Fruit fly (Drosophila melanogaster): Measurements from ENCODE around the gene CG15167.
A peak's percentile ranks its signal among the peaks of the same experiment; 100 is the strongest.

Gene CG15167

dm6 chr2L:18695404-18695804 is 44.8 kb upstream of the CG15167 start, which contains the start of the genes CG10383 and CG10338 (continued):
- TF ChIP-seq CG7928 (GFP tag; optimal IDR thresholded peaks at IDR 0.05) (peak; percentile 31), CG2202 (tag; optimal IDR thresholded peaks at IDR 0.05) (peak; percentile 52), Bdp1 (GFP tag; optimal IDR thresholded peaks at IDR 0.05) (peak; percentile 77), zen (tag; optimal IDR thresholded peaks at IDR 0.05) (peak; percentile 50), Lpt (GFP tag; optimal IDR thresholded peaks at IDR 0.05) (no peak), ro (GFP tag; IDR thresholded peaks at IDR 0.05) (peak; percentile 38; the same call in 1 of the 2 replicates), pros (GFP tag; optimal IDR thresholded peaks at IDR 0.05) (no peak), CG12219 (GFP tag; optimal IDR thresholded peaks at IDR 0.05) (peak; percentile 62), Dip3 (GFP tag; optimal IDR thresholded peaks at IDR 0.05) (peak; percentile 91), CG6683 (GFP tag; optimal IDR thresholded peaks at IDR 0.05) (peak; percentile 41), cad (GFP tag; optimal IDR thresholded peaks at IDR 0.05) (no peak), ttk (GFP tag; IDR thresholded peaks at IDR 0.05) (peak; percentile 91), CG11723 (GFP tag; optimal IDR thresholded peaks at IDR 0.05) (peak; percentile 62), CG9609 (GFP tag; optimal IDR thresholded peaks at IDR 0.05) (peak; percentile 95), cg (GFP tag; optimal IDR thresholded peaks at IDR 0.05) (no peak), Myb (GFP tag; optimal IDR thresholded peaks at IDR 0.05) (peak; percentile 89), Doc2 (GFP tag; IDR thresholded peaks at IDR 0.05) (peak; percentile 37; the same call in 1 of the 2 replicates), CG3995 (GFP tag; optimal IDR thresholded peaks at IDR 0.05) (peak; percentile 18), corto (GFP tag; optimal IDR thresholded peaks at IDR 0.05) (peak; percentile 43), Nf-YC (tag; optimal IDR thresholded peaks at IDR 0.05) (peak; percentile 55), ERR (GFP tag; optimal IDR thresholded peaks at IDR 0.05) (peak; percentile 91), CG14667 (GFP tag; IDR thresholded peaks at IDR 0.05) (peak; percentile 84), luna (GFP tag; optimal IDR thresholded peaks at IDR 0.05) (peak; percentile 49), seq (GFP tag; IDR thresholded peaks at IDR 0.05) (peak; percentile 84), tio (GFP tag; optimal IDR thresholded peaks at IDR 0.05) (peak; percentile 74), nom (GFP tag; optimal IDR thresholded peaks at IDR 0.05) (peak; percentile 17), CG3163 (GFP tag; optimal IDR thresholded peaks at IDR 0.05) (peak; percentile 65), Asciz (GFP tag; optimal IDR thresholded peaks at IDR 0.05) (peak; percentile 58), NfI (GFP tag; optimal IDR thresholded peaks at IDR 0.05) (peak; percentile 85), pnt (GFP tag; optimal IDR thresholded peaks at IDR 0.05) (peak; percentile 87), ap (GFP tag; IDR thresholded peaks at IDR 0.05) (peak; percentile 74), CG17802 (tag; optimal IDR thresholded peaks at IDR 0.05) (peak; percentile 26), CG3838 (GFP tag; optimal IDR thresholded peaks at IDR 0.05) (peak; percentile 65), CG1233 (GFP tag; optimal IDR thresholded peaks at IDR 0.05) (peak; percentile 41), fd3F (GFP tag; optimal IDR thresholded peaks at IDR 0.05) (peak; percentile 77), CG8290 (GFP tag; optimal IDR thresholded peaks at IDR 0.05) (peak; percentile 48), CG8290 (tag; optimal IDR thresholded peaks at IDR 0.05) (peak in 1 of 2 experiments; percentile 94), CG10565 (GFP tag; optimal IDR thresholded peaks at IDR 0.05) (no peak), CG17385 (GFP tag; optimal IDR thresholded peaks at IDR 0.05) (peak; percentile 82), CG1529 (GFP tag; optimal IDR thresholded peaks at IDR 0.05) (peak; percentile 28), CG14710 (tag; optimal IDR thresholded peaks at IDR 0.05) (peak; percentile 79), Mrtf (GFP tag; IDR thresholded peaks at IDR 0.05) (peak; percentile 83), cas (GFP tag; IDR thresholded peaks at IDR 0.05) (peak; percentile 67), CTCF (GFP tag; optimal IDR thresholded peaks at IDR 0.05) (peak; percentile 8), Oaz (GFP tag; IDR thresholded peaks at IDR 0.05) (peak; percentile 68), Bgb (GFP tag; IDR thresholded peaks at IDR 0.05; ENCODE audit: partially characterized antibody) (no peak), al (GFP tag; IDR thresholded peaks at IDR 0.05) (peak; percentile 88), en (GFP tag; optimal IDR thresholded peaks at IDR 0.05) (peak; percentile 24), PHDP (tag; optimal IDR thresholded peaks at IDR 0.05) (peak; percentile 82), Blimp-1 (GFP tag; optimal IDR thresholded peaks at IDR 0.05) (peak; percentile 92), az2 (GFP tag; optimal IDR thresholded peaks at IDR 0.05) (peak; percentile 83), dimm (GFP tag; IDR thresholded peaks at IDR 0.05) (0 out of 2 replicates have a peak, but pooled peaks have one; percentile 32)
